Worm (Caenorhabditis elegans) whole organism, late embryonic: Measurements from ENCODE around the gene Y57G11C.46.

Source experiments
- ama-1 ChIP-seq: fragments of 150-350 bp; optimal IDR thresholded peaks from 2 replicates; lab custom pipeline; 2014
- ceh-19 ChIP-seq: fragments of 200-800 bp; sonication (Bioruptor generic); optimal IDR thresholded peaks from 2 replicates; lab custom pipeline; 2018; ENCODE audit warnings: mild to moderate bottlenecking, missing genetic modification characterization, missing compliant biosample characterization
- ceh-31 ChIP-seq: sonication (generic microtip); optimal IDR thresholded peaks from 2 replicates; lab custom pipeline; 2016; ENCODE audit warnings: missing genetic modification characterization, missing compliant biosample characterization
- ceh-45 ChIP-seq: fragments of 200-800 bp; sonication (Bioruptor generic); IDR thresholded peaks from 2 replicates; pipeline ENCODE4 v1.3.6; 2022; ENCODE audit warnings: missing genetic modification reagents, missing genetic modification characterization, missing compliant biosample characterization
- dmd-4 ChIP-seq: sonication (generic microtip); optimal IDR thresholded peaks from 2 replicates; lab custom pipeline; 2016; ENCODE audit warnings: borderline replicate concordance, missing genetic modification characterization, missing compliant biosample characterization
- dve-1 ChIP-seq: sonication (generic microtip); optimal IDR thresholded peaks from 2 replicates; lab custom pipeline; 2017; ENCODE audit warnings: antibody characterized with exemption, mild to moderate bottlenecking, missing genetic modification characterization, missing compliant biosample characterization
- fkh-10 ChIP-seq: fragments of 150-350 bp; optimal IDR thresholded peaks from 2 replicates; lab custom pipeline; 2014; ENCODE audit warnings: missing biosample characterization, missing genetic modification reagents, missing genetic modification characterization
- hlh-13 ChIP-seq: fragments of 200-800 bp; sonication (Bioruptor generic); optimal IDR thresholded peaks from 2 replicates; lab custom pipeline; 2018; ENCODE audit warnings: mild to moderate bottlenecking, missing genetic modification characterization, missing compliant biosample characterization
- nhr-11 ChIP-seq: fragments of 150-350 bp; optimal IDR thresholded peaks from 2 replicates; lab custom pipeline; 2014; ENCODE audit warnings: missing biosample characterization, missing genetic modification characterization
- pat-9 ChIP-seq: fragments of 200-800 bp; sonication (Bioruptor generic); optimal IDR thresholded peaks from 2 replicates; lab custom pipeline; 2018; ENCODE audit warnings: mild to moderate bottlenecking, missing genetic modification characterization, moderate library complexity, missing compliant biosample characterization
- pqm-1 ChIP-seq: sonication (generic microtip); optimal IDR thresholded peaks from 2 replicates; lab custom pipeline; 2016; ENCODE audit warnings: missing genetic modification characterization, missing compliant biosample characterization
- rnt-1 ChIP-seq: sonication (generic microtip); optimal IDR thresholded peaks from 2 replicates; lab custom pipeline; 2016; ENCODE audit warnings: missing genetic modification characterization, missing compliant biosample characterization
- sox-4 ChIP-seq: sonication (generic microtip); optimal IDR thresholded peaks from 2 replicates; lab custom pipeline; 2017; ENCODE audit warnings: mild to moderate bottlenecking, missing genetic modification characterization, inconsistent platforms, missing compliant biosample characterization

- no peak for TF ChIP-seq ama-1 (lab: Kevin White, UChicago)
- TF ChIP-seq pqm-1, result no peak
- TF ChIP-seq ceh-45, result no peak
- no peak for TF ChIP-seq ceh-31 (tag; lab: Kevin White, UChicago)
- TF ChIP-seq rnt-1 (tag; lab: Kevin White, UChicago), result no peak
- no peak for TF ChIP-seq dmd-4 (tag; lab: Kevin White, UChicago)
- no peak for TF ChIP-seq fkh-10 (GFP tag; lab: Kevin White, UChicago)
- no peak for TF ChIP-seq dve-1 (tag; lab: Kevin White, UChicago)
- TF ChIP-seq ceh-19, result no peak
- no peak for TF ChIP-seq hlh-13 (GFP tag; lab: Kevin White, UChicago)
- no peak for TF ChIP-seq nhr-11
- TF ChIP-seq pat-9 (tag; lab: Kevin White, UChicago), result no peak
- TF ChIP-seq sox-4 (tag; lab: Kevin White, UChicago), result no peak
Observed at ce11 chrIV:14764719-14765173, 51.4 kb downstream of the Y57G11C.46 start.
